Worm (Caenorhabditis elegans) whole organism, L4 larva: ENCODE results near the gene K07C11.7.

Source experiments
- D1046.2 ChIP-seq: fragments of 200-800 bp; sonication (Bioruptor generic); IDR thresholded peaks from 2 replicates; pipeline ENCODE4 v1.3.6; 2022; ENCODE audit warnings: missing genetic modification characterization, missing compliant biosample characterization
- F10B5.3 ChIP-seq: sonication (generic microtip); optimal IDR thresholded peaks from 2 replicates; lab custom pipeline; 2016; ENCODE audit warnings: mild to moderate bottlenecking, missing genetic modification characterization, missing compliant biosample characterization
- F37D6.2 ChIP-seq: sonication (generic microtip); optimal IDR thresholded peaks from 2 replicates; lab custom pipeline; 2016; ENCODE audit warnings: mild to moderate bottlenecking, missing genetic modification characterization, missing compliant biosample characterization
- ceh-20 ChIP-seq: fragments of 200-800 bp; sonication (Bioruptor generic); IDR thresholded peaks from 2 replicates; pipeline ENCODE4 v1.3.6; 2022; ENCODE audit warnings: missing genetic modification reagents, missing genetic modification characterization, missing compliant biosample characterization
- ceh-44 ChIP-seq: fragments of 200-800 bp; sonication (Bioruptor generic); IDR thresholded peaks from 2 replicates; pipeline ENCODE4 v1.3.6; 2022; ENCODE audit warnings: missing genetic modification reagents, missing genetic modification characterization, missing compliant biosample characterization
- daf-16 ChIP-seq, 3 experiments: sonication (generic microtip); optimal IDR thresholded peaks; 2 replicates each; lab custom pipeline; 2016 to 2017; ENCODE audit warnings: missing genetic modification characterization in 3 of 3, missing genetic modification reagents in 3 of 3, mild to moderate bottlenecking in 2 of 3, missing compliant biosample characterization in 2 of 3, missing biosample characterization in 1 of 3, moderate library complexity in 1 of 3
- daf-19 ChIP-seq: fragments of 200-800 bp; sonication (Bioruptor generic); conservative IDR thresholded peaks from 2 replicates; pipeline ENCODE4 v1.3.6; 2022; ENCODE audit warnings: missing genetic modification characterization, missing compliant biosample characterization
- daf-8 ChIP-seq: fragments of 200-800 bp; sonication (Bioruptor generic); IDR thresholded peaks from 2 replicates; pipeline ENCODE4 v1.3.6; 2022; ENCODE audit warnings: missing genetic modification characterization, missing compliant biosample characterization
- dmd-6 ChIP-seq: fragments of 200-800 bp; sonication (Bioruptor generic); IDR thresholded peaks from 2 replicates; pipeline ENCODE4 v1.3.6; 2022; ENCODE audit warnings: missing genetic modification reagents, missing genetic modification characterization, missing compliant biosample characterization
- dve-1 ChIP-seq: sonication (generic microtip); optimal IDR thresholded peaks from 2 replicates; lab custom pipeline; 2017; ENCODE audit warnings: antibody characterized with exemption, mild to moderate bottlenecking, missing genetic modification characterization, missing compliant biosample characterization; ENCODE audit not compliant: insufficient read depth
- egl-27 ChIP-seq: sonication (generic microtip); optimal IDR thresholded peaks from 3 replicates; lab custom pipeline; 2017; ENCODE audit warnings: missing biosample characterization, missing genetic modification reagents, missing genetic modification characterization
- egl-43 ChIP-seq: fragments of 200-800 bp; sonication (Bioruptor generic); IDR thresholded peaks from 2 replicates; pipeline ENCODE4 v1.3.6; 2022; ENCODE audit warnings: missing genetic modification reagents, missing genetic modification characterization, missing compliant biosample characterization
- hif-1 ChIP-seq, 2 experiments: sonication (generic microtip); optimal IDR thresholded peaks; 2 replicates each; lab custom pipeline; 2016 to 2017; ENCODE audit warnings: missing compliant biosample characterization in 2 of 2, missing genetic modification characterization in 2 of 2, missing genetic modification reagents in 2 of 2, missing genotype in 2 of 2, mild to moderate bottlenecking in 1 of 2
- hlh-11 ChIP-seq: fragments of 200-800 bp; sonication (Bioruptor generic); optimal IDR thresholded peaks from 2 replicates; lab custom pipeline; 2018; ENCODE audit warnings: mild to moderate bottlenecking, missing genetic modification characterization, missing compliant biosample characterization
- hlh-30 ChIP-seq: sonication (generic microtip); optimal IDR thresholded peaks from 2 replicates; lab custom pipeline; 2017; ENCODE audit warnings: antibody characterized with exemption, mild to moderate bottlenecking, missing genetic modification characterization, missing compliant biosample characterization; ENCODE audit not compliant: insufficient read depth
- hmg-1.1 ChIP-seq: fragments of 200-800 bp; sonication (Bioruptor generic); IDR thresholded peaks from 2 replicates; pipeline ENCODE4 v1.3.6; 2022; ENCODE audit warnings: missing genetic modification reagents, missing genetic modification characterization, missing compliant biosample characterization
- lim-7 ChIP-seq: fragments of 200-800 bp; sonication (Bioruptor generic); IDR thresholded peaks from 2 replicates; pipeline ENCODE4 v1.3.6; 2022; ENCODE audit warnings: missing genetic modification characterization, missing compliant biosample characterization
- lin-13 ChIP-seq: fragments of 150-350 bp; optimal IDR thresholded peaks from 2 replicates; lab custom pipeline; 2014; ENCODE audit warnings: missing biosample characterization, missing genetic modification reagents, missing genetic modification characterization
- lin-29 ChIP-seq: fragments of 200-800 bp; sonication (Bioruptor generic); IDR thresholded peaks from 2 replicates; pipeline ENCODE4 v1.3.6; 2022; ENCODE audit warnings: missing genetic modification reagents, missing genetic modification characterization, missing compliant biosample characterization
- lin-38 ChIP-seq: fragments of 200-800 bp; sonication (Bioruptor generic); IDR thresholded peaks from 2 replicates; pipeline ENCODE4 v1.3.6; 2022; ENCODE audit warnings: missing genetic modification reagents, missing genetic modification characterization, missing compliant biosample characterization
- lin-39 ChIP-seq: fragments of 150-350 bp; optimal IDR thresholded peaks from 2 replicates; lab custom pipeline; 2014; ENCODE audit warnings: missing biosample characterization, missing genetic modification reagents, missing genetic modification characterization
- lsy-2 ChIP-seq, 2 experiments: fragments of 150-350 bp in 1 of 2; sonication (generic microtip) in 1 of 2; optimal IDR thresholded peaks; 2 replicates each; lab custom pipeline; 2014 to 2017; ENCODE audit warnings: missing biosample characterization in 2 of 2, missing genetic modification characterization in 2 of 2
- madf-9 ChIP-seq: fragments of 200-800 bp; sonication (Bioruptor generic); conservative IDR thresholded peaks from 2 replicates; pipeline ENCODE4 v1.3.6; 2022; ENCODE audit warnings: missing genetic modification reagents, missing genetic modification characterization, missing compliant biosample characterization
- mdl-1 ChIP-seq, 2 experiments: fragments of 150-350 bp in 1 of 2; sonication (generic microtip) in 1 of 2; optimal IDR thresholded peaks; 2 replicates each; lab custom pipeline; 2014 to 2017; ENCODE audit warnings: missing biosample characterization in 2 of 2, missing genetic modification characterization in 2 of 2
- mxl-3 ChIP-seq: fragments of 200-800 bp; sonication (Bioruptor generic); optimal IDR thresholded peaks from 2 replicates; lab custom pipeline; 2018; ENCODE audit warnings: mild to moderate bottlenecking, missing genetic modification characterization, missing compliant biosample characterization
- nhr-28 ChIP-seq: fragments of 150-350 bp; optimal IDR thresholded peaks from 2 replicates; lab custom pipeline; 2014; ENCODE audit warnings: missing biosample characterization, missing genetic modification characterization
- nhr-41 ChIP-seq: fragments of 200-800 bp; sonication (Bioruptor generic); IDR thresholded peaks from 2 replicates; pipeline ENCODE4 v1.3.6; 2022; ENCODE audit warnings: missing genetic modification reagents, missing genetic modification characterization, missing compliant biosample characterization
- nhr-6 ChIP-seq: fragments of 150-350 bp; optimal IDR thresholded peaks from 2 replicates; lab custom pipeline; 2014; ENCODE audit warnings: missing biosample characterization, missing genetic modification characterization
- php-3 ChIP-seq: fragments of 200-800 bp; sonication (Bioruptor generic); IDR thresholded peaks from 2 replicates; pipeline ENCODE4 v1.3.6; 2022; ENCODE audit warnings: missing genetic modification reagents, missing genetic modification characterization, missing compliant biosample characterization
- pqm-1 ChIP-seq: sonication (generic microtip); optimal IDR thresholded peaks from 2 replicates; lab custom pipeline; 2017; ENCODE audit warnings: missing biosample characterization, missing genetic modification characterization
- sdz-12 ChIP-seq: fragments of 200-800 bp; sonication (Bioruptor generic); optimal IDR thresholded peaks from 2 replicates; lab custom pipeline; 2018; ENCODE audit warnings: mild to moderate bottlenecking, missing genetic modification characterization, missing compliant biosample characterization
- set-16 ChIP-seq: fragments of 200-800 bp; sonication (Bioruptor generic); IDR thresholded peaks from 2 replicates; pipeline ENCODE4 v1.3.6; 2022; ENCODE audit warnings: missing genetic modification reagents, missing genetic modification characterization, missing compliant biosample characterization
- unc-39 ChIP-seq: sonication (generic microtip); optimal IDR thresholded peaks from 2 replicates; lab custom pipeline; 2017; ENCODE audit warnings: missing biosample characterization, missing genetic modification characterization
- zip-2 ChIP-seq: fragments of 150-350 bp; optimal IDR thresholded peaks from 2 replicates; lab custom pipeline; 2014; ENCODE audit warnings: missing biosample characterization, missing genetic modification characterization

K07C11.7 gene

ce11 chrV:8183384-8183783 lies 30.4 kb downstream of the K07C11.7 start, which contains the start of gene srp-8:
Gene srp-8, plus strand, starts transcription at chrV:8183684.
- no peak for TF ChIP-seq pqm-1
- no peak for TF ChIP-seq mdl-1 (tag; optimal IDR thresholded peaks at IDR 0.05; lab: Kevin White, UChicago)
- TF ChIP-seq hif-1 (tag; optimal IDR thresholded peaks at IDR 0.05; lab: Kevin White, UChicago), result no peak
- no peak for TF ChIP-seq nhr-41 (GFP tag; lab: Robert Waterston, UW)
- TF ChIP-seq F37D6.2 (tag; lab: Kevin White, UChicago), result no peak
- no peak for TF ChIP-seq lin-39 (tag; lab: Kevin White, UChicago)
- no peak for TF ChIP-seq unc-39 (tag; lab: Kevin White, UChicago)
- TF ChIP-seq egl-43, result no peak
- no peak for TF ChIP-seq lin-29 (GFP tag; lab: Robert Waterston, UW)
- TF ChIP-seq daf-8, result no peak
- no peak for TF ChIP-seq sdz-12 (GFP tag; lab: Kevin White, UChicago)
- no peak for TF ChIP-seq daf-19 (GFP tag; lab: Robert Waterston, UW)
- no peak for TF ChIP-seq madf-9 (GFP tag; lab: Robert Waterston, UW)

ce11 chrV:8180745-8181144 lies 33.0 kb downstream of the K07C11.7 start:
- peak; percentile 68 for TF ChIP-seq lin-38
- TF ChIP-seq, all 104 proteins: peak for 1; not testable (repeated sequence) for 103

- TF ChIP-seq nhr-28 (tag; lab: Kevin White, UChicago) (peak; percentile 12), ceh-20 (GFP tag; lab: Robert Waterston, UW) (0 out of 2 replicates have a peak, but pooled peaks have one; percentile 15), dve-1 (tag; lab: Kevin White, UChicago) (peak; percentile 64), D1046.2 (GFP tag; lab: Robert Waterston, UW) (0 out of 2 replicates have a peak, but pooled peaks have one; percentile 66), hmg-1.1 (GFP tag; lab: Robert Waterston, UW) (peak; percentile 51; the same call in 1 of the 2 replicates), egl-27 (tag; lab: Kevin White, UChicago) (no peak), lsy-2 (tag; optimal IDR thresholded peaks at IDR 0.05; lab: Kevin White, UChicago) (peak in 1 of 2 experiments; percentile 36), mxl-3 (peak; percentile 5), nhr-6 (tag; lab: Kevin White, UChicago) (peak; percentile 62), hlh-11 (tag; lab: Kevin White, UChicago) (peak; percentile 35), daf-16 (GFP tag; optimal IDR thresholded peaks at IDR 0.05; lab: Kevin White, UChicago) (no peak), daf-16 (tag; optimal IDR thresholded peaks at IDR 0.05; lab: Kevin White, UChicago) (peak; percentile 89), lin-38 (peak; percentile 89), dmd-6 (GFP tag; lab: Robert Waterston, UW) (peak; percentile 47; the same call in 1 of the 2 replicates), set-16 (GFP tag; lab: Robert Waterston, UW) (no peak), lin-13 (GFP tag; lab: Kevin White, UChicago) (peak; percentile 48), lim-7 (GFP tag; lab: Robert Waterston, UW) (no peak), madf-9 (GFP tag; lab: Robert Waterston, UW) (0 out of 2 replicates have a peak, but pooled peaks have one; percentile 25), ceh-44 (GFP tag; lab: Robert Waterston, UW) (peak; percentile 62; the same call in 1 of the 2 replicates), F10B5.3 (no peak), zip-2 (tag; lab: Kevin White, UChicago) (no peak), hlh-30 (tag; lab: Kevin White, UChicago) (peak; percentile 0), php-3 (GFP tag; lab: Robert Waterston, UW) (0 out of 2 replicates have a peak, but pooled peaks have one; percentile 8)
Observed at ce11 chrV:8178914-8179542, 34.7 kb downstream of the K07C11.7 start, which contains the start of gene srp-7. Gene srp-7, plus strand, starts transcription at chrV:8179126.
